Fruit fly (Drosophila melanogaster) whole organism, prepupa: ENCODE data around the gene CG3224.

ENCODE experiments used
- Blimp-1 ChIP-seq: fragments of 200-800 bp; sonication (Bioruptor generic); optimal IDR thresholded peaks from 3 replicates; lab custom pipeline; 2017; ENCODE audit warnings: missing biosample characterization, missing genetic modification characterization, mild to moderate bottlenecking, moderate library complexity, missing genetic modification reagents
- CG10669 ChIP-seq: fragments of 200-800 bp; sonication (Bioruptor generic); optimal IDR thresholded peaks from 3 replicates; lab custom pipeline; 2018; ENCODE audit warnings: missing biosample characterization, mild to moderate bottlenecking, missing genetic modification characterization, moderate library complexity
- CG11902 ChIP-seq: fragments of 200-800 bp; sonication (Bioruptor generic); optimal IDR thresholded peaks from 3 replicates; lab custom pipeline; 2016; ENCODE audit warnings: missing biosample characterization, missing genetic modification characterization
- CG15336 ChIP-seq: fragments of 200-800 bp; sonication (Bioruptor generic); IDR thresholded peaks from 2 replicates; pipeline ENCODE4 v1.3.6; 2022; ENCODE audit warnings: missing biosample characterization, missing genetic modification characterization
- CG16779 ChIP-seq: fragments of 200-800 bp; sonication (Bioruptor generic); optimal IDR thresholded peaks from 3 replicates; lab custom pipeline; 2017; ENCODE audit warnings: missing biosample characterization, mild to moderate bottlenecking, missing genetic modification characterization
- CG3032 ChIP-seq: fragments of 200-800 bp; optimal IDR thresholded peaks from 2 replicates; lab custom pipeline; 2019; ENCODE audit warnings: missing biosample characterization, mild to moderate bottlenecking, missing genetic modification characterization, moderate library complexity
- CG31627 ChIP-seq: fragments of 200-800 bp; sonication (Bioruptor generic); optimal IDR thresholded peaks from 3 replicates; lab custom pipeline; 2016; ENCODE audit warnings: missing biosample characterization, missing genetic modification characterization
- CG3919 ChIP-seq: fragments of 200-800 bp; sonication (Bioruptor generic); optimal IDR thresholded peaks from 3 replicates; lab custom pipeline; 2016; ENCODE audit warnings: missing biosample characterization, missing genetic modification characterization
- CG4318 ChIP-seq: fragments of 200-800 bp; sonication (Bioruptor generic); optimal IDR thresholded peaks from 3 replicates; lab custom pipeline; 2017; ENCODE audit warnings: missing biosample characterization, mild to moderate bottlenecking, missing genetic modification characterization
- CG6163 ChIP-seq: fragments of 200-800 bp; sonication (Bioruptor generic); IDR thresholded peaks from 3 replicates; pipeline ENCODE4 v1.3.6; 2022; ENCODE audit warnings: missing biosample characterization, missing genetic modification characterization
- CG6792 ChIP-seq: fragments of 200-800 bp; sonication (Bioruptor generic); optimal IDR thresholded peaks from 3 replicates; lab custom pipeline; 2016; ENCODE audit warnings: missing biosample characterization, missing genetic modification characterization
- CG6808 ChIP-seq: fragments of 200-800 bp; sonication (Bioruptor generic); optimal IDR thresholded peaks from 3 replicates; lab custom pipeline; 2017; ENCODE audit warnings: missing biosample characterization, missing genetic modification characterization, mild to moderate bottlenecking, moderate library complexity, missing genetic modification reagents
- CG6854 ChIP-seq: fragments of 200-800 bp; sonication (Bioruptor generic); optimal IDR thresholded peaks from 2 replicates; lab custom pipeline; 2017; ENCODE audit warnings: missing biosample characterization, mild to moderate bottlenecking, missing genetic modification characterization
- CG7368 ChIP-seq: fragments of 200-800 bp; sonication (Bioruptor generic); optimal IDR thresholded peaks from 3 replicates; lab custom pipeline; 2016; ENCODE audit warnings: missing biosample characterization, missing genetic modification characterization
- CG8319 ChIP-seq: fragments of 200-800 bp; sonication (Bioruptor generic); optimal IDR thresholded peaks from 3 replicates; lab custom pipeline; 2016; ENCODE audit warnings: missing biosample characterization, missing genetic modification characterization
- Eip78C ChIP-seq: fragments of 200-800 bp; sonication (Bioruptor generic); peaks from one replicate; lab custom pipeline; 2016; ENCODE audit warnings: missing biosample characterization, missing genetic modification characterization
- Eip93F ChIP-seq: fragments of 200-800 bp; sonication (Bioruptor generic); optimal IDR thresholded peaks from 2 replicates; lab custom pipeline; 2016; ENCODE audit warnings: missing biosample characterization, mild to moderate bottlenecking, missing genetic modification characterization
- Gug ChIP-seq: fragments of 200-800 bp; sonication (Bioruptor generic); IDR thresholded peaks from 2 replicates; pipeline ENCODE4 v1.3.6; 2022; ENCODE audit warnings: missing biosample characterization, missing genetic modification characterization
- Hr4 ChIP-seq: fragments of 200-800 bp; sonication (Bioruptor generic); optimal IDR thresholded peaks from 3 replicates; lab custom pipeline; 2016; ENCODE audit warnings: missing biosample characterization, missing genetic modification characterization
- Lpt ChIP-seq: fragments of 200-800 bp; sonication (Bioruptor generic); optimal IDR thresholded peaks from 3 replicates; lab custom pipeline; 2016; ENCODE audit warnings: missing biosample characterization, missing genetic modification characterization
- Met ChIP-seq: fragments of 200-800 bp; sonication (Bioruptor generic); optimal IDR thresholded peaks from 3 replicates; lab custom pipeline; 2016; ENCODE audit warnings: missing biosample characterization, missing genetic modification characterization
- Sox102F ChIP-seq: fragments of 200-800 bp; sonication (Bioruptor generic); optimal IDR thresholded peaks from 2 replicates; lab custom pipeline; 2016; ENCODE audit warnings: missing biosample characterization, mild to moderate bottlenecking, missing genetic modification characterization
- Sox14 ChIP-seq: fragments of 200-800 bp; sonication (Bioruptor generic); optimal IDR thresholded peaks from 3 replicates; lab custom pipeline; 2016; ENCODE audit warnings: missing biosample characterization, missing genetic modification characterization
- Sox15 ChIP-seq: fragments of 200-800 bp; sonication (Bioruptor generic); optimal IDR thresholded peaks from 3 replicates; lab custom pipeline; 2016; ENCODE audit warnings: missing biosample characterization, missing genetic modification characterization
- acj6 ChIP-seq: fragments of 200-800 bp; sonication (Bioruptor generic); optimal IDR thresholded peaks from 3 replicates; lab custom pipeline; 2016; ENCODE audit warnings: missing biosample characterization, missing genetic modification characterization
- dsx ChIP-seq: fragments of 200-800 bp; optimal IDR thresholded peaks from 3 replicates; lab custom pipeline; 2019; ENCODE audit warnings: missing biosample characterization, mild to moderate bottlenecking, missing genetic modification characterization, moderate library complexity; ENCODE audit not compliant: poor library complexity, severe bottlenecking
- eg ChIP-seq: fragments of 200-800 bp; sonication (Bioruptor generic); IDR thresholded peaks from 3 replicates; pipeline ENCODE4 v1.3.6; 2022; ENCODE audit warnings: missing biosample characterization, missing genetic modification characterization
- esn ChIP-seq: fragments of 200-800 bp; sonication (Bioruptor generic); optimal IDR thresholded peaks from 2 replicates; lab custom pipeline; 2016; ENCODE audit warnings: missing biosample characterization, mild to moderate bottlenecking, missing genetic modification characterization, moderate library complexity
- fd59A ChIP-seq: fragments of 200-800 bp; sonication (Bioruptor generic); optimal IDR thresholded peaks from 2 replicates; lab custom pipeline; 2017; ENCODE audit warnings: missing biosample characterization, mild to moderate bottlenecking, missing genetic modification characterization, missing genetic modification reagents
- fd85E ChIP-seq: fragments of 200-800 bp; sonication (Bioruptor generic); optimal IDR thresholded peaks from 3 replicates; lab custom pipeline; 2016; ENCODE audit warnings: missing biosample characterization, missing genetic modification characterization
- fkh ChIP-seq: fragments of 200-800 bp; sonication (Bioruptor generic); optimal IDR thresholded peaks from 3 replicates; lab custom pipeline; 2017; ENCODE audit warnings: missing biosample characterization, mild to moderate bottlenecking, missing genetic modification characterization, moderate library complexity
- lz ChIP-seq: fragments of 200-800 bp; sonication (Bioruptor generic); optimal IDR thresholded peaks from 3 replicates; lab custom pipeline; 2016; ENCODE audit warnings: missing biosample characterization, missing genetic modification characterization
- net ChIP-seq: fragments of 200-800 bp; sonication (Bioruptor generic); optimal IDR thresholded peaks from 3 replicates; lab custom pipeline; 2016; ENCODE audit warnings: missing biosample characterization, missing genetic modification characterization
- pdm3 ChIP-seq: fragments of 200-800 bp; sonication (Bioruptor generic); optimal IDR thresholded peaks from 3 replicates; lab custom pipeline; 2016; ENCODE audit warnings: missing biosample characterization, missing genetic modification characterization
- ss ChIP-seq, 2 experiments: fragments of 200-800 bp; sonication (Bioruptor generic); optimal IDR thresholded peaks; 2 replicates in 1 of 2; 3 replicates in 1 of 2; lab custom pipeline; 2017 to 2018; ENCODE audit warnings: mild to moderate bottlenecking in 2 of 2, missing biosample characterization in 2 of 2, missing genetic modification characterization in 2 of 2, moderate library complexity in 1 of 2
- svp ChIP-seq: fragments of 200-800 bp; sonication (Bioruptor generic); peaks from one replicate; lab custom pipeline; 2016; ENCODE audit warnings: missing biosample characterization, missing genetic modification characterization
- vri ChIP-seq: fragments of 200-800 bp; sonication (Bioruptor generic); optimal IDR thresholded peaks from 3 replicates; lab custom pipeline; 2016; ENCODE audit warnings: missing biosample characterization, mild to moderate bottlenecking, missing genetic modification characterization

The CG3224 gene

dm6 chrX:6615476-6615875, 45.8 kb downstream of the CG3224 start (continued):
- TF ChIP-seq Sox14 (GFP tag; lab: Kevin White, UChicago): peak; percentile 14
- peak; percentile 48; the same call in 1 of the 2 replicates for TF ChIP-seq Gug (GFP tag; lab: Robert Waterston, UW)
- peak; percentile 38 for TF ChIP-seq esn (GFP tag; lab: Kevin White, UChicago)
- no peak for TF ChIP-seq CG11902
- TF ChIP-seq CG16779 (tag; lab: Kevin White, UChicago): no peak
- TF ChIP-seq Sox102F (GFP tag; lab: Kevin White, UChicago): no peak
- TF ChIP-seq CG7368 (GFP tag; lab: Kevin White, UChicago): no peak
- TF ChIP-seq CG31627 (GFP tag; lab: Kevin White, UChicago): peak; percentile 20
- no peak for TF ChIP-seq fd59A (GFP tag; lab: Kevin White, UChicago)
- peak; percentile 5 for TF ChIP-seq CG3032
- peak; percentile 51 for TF ChIP-seq Hr4 (GFP tag; lab: Kevin White, UChicago)
- peak; percentile 28 for TF ChIP-seq CG10669 (GFP tag; lab: Kevin White, UChicago)
- TF ChIP-seq CG4318 (GFP tag; lab: Kevin White, UChicago): no peak
- TF ChIP-seq Blimp-1 (GFP tag; lab: Kevin White, UChicago): no peak
- TF ChIP-seq CG6808: no peak
- no peak for TF ChIP-seq vri (GFP tag; lab: Kevin White, UChicago)
- no peak for TF ChIP-seq Sox15 (GFP tag; lab: Kevin White, UChicago)
- TF ChIP-seq Eip93F (GFP tag; lab: Kevin White, UChicago): no peak
- TF ChIP-seq eg (GFP tag; lab: Robert Waterston, UW): peak; percentile 49; the same call in 1 of the 3 replicates
- TF ChIP-seq CG3919 (GFP tag; lab: Kevin White, UChicago): peak; percentile 11
- peak; percentile 22 for TF ChIP-seq Eip78C (GFP tag; lab: Kevin White, UChicago)
- no peak for TF ChIP-seq net
- TF ChIP-seq fd85E (GFP tag; lab: Kevin White, UChicago): no peak
- peak; percentile 57; the same call in 1 of the 2 replicates for TF ChIP-seq CG15336
- TF ChIP-seq CG8319 (GFP tag; lab: Kevin White, UChicago): no peak

- TF ChIP-seq fkh (GFP tag; lab: Kevin White, UChicago) (peak; percentile 74), net (no peak), CG6163 (GFP tag; lab: Robert Waterston, UW) (no peak)
These were observed 47.0 kb downstream of the CG3224 start for dm6 chrX:6614266-6614665.

dm6 chrX:6613581-6613980, 47.7 kb downstream of the CG3224 start:
- TF ChIP-seq fkh (GFP tag; lab: Kevin White, UChicago): peak; percentile 60
- TF ChIP-seq lz (GFP tag; lab: Kevin White, UChicago): no peak
- TF ChIP-seq Lpt (GFP tag; lab: Kevin White, UChicago): no peak
- no peak for TF ChIP-seq CG8319 (GFP tag; lab: Kevin White, UChicago)

DNA sequence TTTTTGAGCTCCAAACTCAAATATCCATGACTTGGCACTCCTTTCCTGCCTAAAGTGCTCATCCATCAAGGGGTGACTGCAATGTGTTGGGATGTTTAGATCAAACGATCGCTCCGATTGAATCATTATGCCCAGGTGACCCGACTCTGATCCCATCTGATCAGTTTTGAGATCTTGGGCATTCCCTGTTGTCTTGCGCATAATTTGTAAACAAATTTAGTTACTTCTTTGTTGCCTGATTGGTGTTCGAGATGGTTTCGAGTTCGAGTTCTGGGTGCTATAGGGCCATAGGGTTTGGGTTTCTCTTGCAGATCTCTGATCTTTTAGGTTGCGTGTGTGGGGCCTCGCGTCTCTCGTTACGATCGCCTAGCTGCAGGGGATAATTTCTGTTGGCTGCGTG, 48.8 kb downstream of the CG3224 start:
- TF ChIP-seq ss (GFP tag; optimal IDR thresholded peaks at IDR 0.05; lab: Kevin White, UChicago): peak in 1 of 2 experiments; percentile 56
- no peak for TF ChIP-seq svp (GFP tag; lab: Kevin White, UChicago)
- no peak for TF ChIP-seq esn (GFP tag; lab: Kevin White, UChicago)
- no peak for TF ChIP-seq acj6 (GFP tag; lab: Kevin White, UChicago)
- TF ChIP-seq CG4318 (GFP tag; lab: Kevin White, UChicago): no peak
- no peak for TF ChIP-seq CG6163 (GFP tag; lab: Robert Waterston, UW)
- no peak for TF ChIP-seq CG6854 (GFP tag; lab: Kevin White, UChicago)
- TF ChIP-seq dsx: peak; percentile 55
- TF ChIP-seq Sox14 (GFP tag; lab: Kevin White, UChicago): no peak
- TF ChIP-seq pdm3 (GFP tag; lab: Kevin White, UChicago): no peak
- no peak for TF ChIP-seq CG6808
- no peak for TF ChIP-seq Met (GFP tag; lab: Kevin White, UChicago)
- TF ChIP-seq CG6792 (GFP tag; lab: Kevin White, UChicago): no peak
